Worm (Caenorhabditis elegans): Measurements from ENCODE around the gene F40G9.5.

The F40G9.5 gene

ce11 chrIII:189280-189679 is 8.2 kb downstream of the F40G9.5 start:
- TF ChIP-seq ztf-29 (GFP tag; IDR thresholded peaks at IDR 0.05) (no peak), T22C8.4 (GFP tag; IDR thresholded peaks at IDR 0.05) (no peak), tab-1 (GFP tag; IDR thresholded peaks at IDR 0.05) (no peak), klf-2 (GFP tag; conservative IDR thresholded peaks at IDR 0.05) (no peak)

- TF ChIP-seq tab-1 (GFP tag; IDR thresholded peaks at IDR 0.05) (no peak), ref-1 (GFP tag; conservative IDR thresholded peaks at IDR 0.05) (no peak), cog-1 (tag; optimal IDR thresholded peaks at IDR 0.05) (no peak), ztf-23 (GFP tag; IDR thresholded peaks at IDR 0.05) (no peak), T22C8.4 (GFP tag; IDR thresholded peaks at IDR 0.05) (no peak), med-1 (GFP tag; optimal IDR thresholded peaks at IDR 0.05; ENCODE audit: insufficient read depth) (no peak), ztf-29 (GFP tag; IDR thresholded peaks at IDR 0.05) (no peak)
Observed at ce11 chrIII:190686-191085, 9.6 kb downstream of the F40G9.5 start, which contains the start of gene cox-17. Gene cox-17, plus strand, starts transcription at chrIII:190986.

- TF ChIP-seq klf-2 (GFP tag; conservative IDR thresholded peaks at IDR 0.05) (no peak), tab-1 (GFP tag; IDR thresholded peaks at IDR 0.05) (no peak), cog-1 (tag; optimal IDR thresholded peaks at IDR 0.05) (no peak), ref-1 (GFP tag; conservative IDR thresholded peaks at IDR 0.05) (no peak), ztf-23 (GFP tag; IDR thresholded peaks at IDR 0.05) (no peak), ztf-29 (GFP tag; IDR thresholded peaks at IDR 0.05) (no peak), T22C8.4 (GFP tag; IDR thresholded peaks at IDR 0.05) (no peak), flt-1 (GFP tag; IDR thresholded peaks at IDR 0.05) (no peak), med-1 (GFP tag; optimal IDR thresholded peaks at IDR 0.05; ENCODE audit: insufficient read depth) (no peak)
Observed at ce11 chrIII:191803-192202, 10.7 kb downstream of the F40G9.5 start, which contains the start of gene sec-20. Gene sec-20, plus strand, starts transcription at chrIII:192103.

DNA sequence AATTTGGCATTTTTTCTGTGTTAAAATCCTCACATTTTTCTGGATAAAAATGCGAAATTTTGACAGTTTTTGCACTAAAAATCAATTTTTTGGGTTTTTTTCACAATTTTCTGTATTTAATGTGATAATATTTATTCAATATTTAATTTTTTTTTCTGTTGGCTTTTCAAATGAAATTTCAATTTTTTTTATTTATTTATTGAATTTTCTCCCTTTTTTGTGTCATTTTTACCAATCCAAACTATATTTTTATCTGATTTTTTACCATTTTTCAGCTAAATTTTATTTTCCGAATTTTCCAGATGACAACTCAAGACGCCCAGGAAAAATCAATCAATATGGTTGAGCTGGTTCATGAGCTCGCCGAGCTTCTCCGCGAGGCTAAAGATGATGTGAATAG is 13.1 kb downstream of the F40G9.5 start, which contains the start of gene F40G9.17:
Gene F40G9.17, plus strand, starts transcription at position 301 of the 400 bp plus-strand sequence.
- no peak for TF ChIP-seq ztf-23 (GFP tag; IDR thresholded peaks at IDR 0.05)
- TF ChIP-seq ztf-29 (GFP tag; IDR thresholded peaks at IDR 0.05): no peak

DNA sequence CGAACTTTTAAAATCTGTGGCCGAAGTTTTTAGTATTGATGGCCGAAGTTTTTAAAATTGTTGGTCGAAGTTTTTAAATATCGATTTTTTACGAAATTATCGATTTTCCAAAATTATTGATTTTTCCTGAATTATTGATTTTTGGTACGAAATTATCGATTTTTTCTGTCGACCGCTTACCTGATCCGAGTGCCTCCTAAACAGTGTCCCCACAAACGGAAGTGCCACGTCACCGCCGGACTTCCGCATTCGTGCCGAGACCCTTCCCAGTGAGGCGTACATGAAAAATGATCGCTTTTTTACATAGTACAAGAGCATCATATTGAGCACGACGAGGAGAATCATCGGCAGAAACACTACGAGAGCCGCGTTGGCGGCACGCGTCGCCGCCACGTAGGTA is 22.9 kb downstream of the F40G9.5 start:
- TF ChIP-seq ztf-29 (GFP tag; IDR thresholded peaks at IDR 0.05) (no peak), ztf-23 (GFP tag; IDR thresholded peaks at IDR 0.05) (no peak), T22C8.4 (GFP tag; IDR thresholded peaks at IDR 0.05) (peak; percentile 95)

ce11 chrIII:207023-207422 is 26.0 kb downstream of the F40G9.5 start, which contains the start of gene W10C4.1:
Gene W10C4.1, minus strand, starts transcription at chrIII:207123.
- no peak for TF ChIP-seq ztf-29 (GFP tag; IDR thresholded peaks at IDR 0.05)
- no peak for TF ChIP-seq cog-1 (tag; optimal IDR thresholded peaks at IDR 0.05)
- TF ChIP-seq ztf-23 (GFP tag; IDR thresholded peaks at IDR 0.05): no peak
- TF ChIP-seq ref-1 (GFP tag; conservative IDR thresholded peaks at IDR 0.05): no peak
- TF ChIP-seq flt-1 (GFP tag; IDR thresholded peaks at IDR 0.05): no peak
- no peak for TF ChIP-seq T22C8.4 (GFP tag; IDR thresholded peaks at IDR 0.05)
- TF ChIP-seq klf-2 (GFP tag; conservative IDR thresholded peaks at IDR 0.05): no peak
- TF ChIP-seq med-1 (GFP tag; optimal IDR thresholded peaks at IDR 0.05; ENCODE audit: insufficient read depth): no peak
- TF ChIP-seq tab-1 (GFP tag; IDR thresholded peaks at IDR 0.05): no peak

ce11 chrIII:208793-209694 is 28.0 kb downstream of the F40G9.5 start:
- TF ChIP-seq ztf-29 (GFP tag; IDR thresholded peaks at IDR 0.05) (no peak), flt-1 (GFP tag; IDR thresholded peaks at IDR 0.05) (no peak), cog-1 (tag; optimal IDR thresholded peaks at IDR 0.05) (no peak), klf-2 (GFP tag; conservative IDR thresholded peaks at IDR 0.05) (no peak), tab-1 (GFP tag; IDR thresholded peaks at IDR 0.05) (no peak), T22C8.4 (GFP tag; IDR thresholded peaks at IDR 0.05) (no peak), ref-1 (GFP tag; conservative IDR thresholded peaks at IDR 0.05) (no peak), med-1 (GFP tag; optimal IDR thresholded peaks at IDR 0.05; ENCODE audit: insufficient read depth) (no peak), ztf-23 (GFP tag; IDR thresholded peaks at IDR 0.05) (no peak)

DNA sequence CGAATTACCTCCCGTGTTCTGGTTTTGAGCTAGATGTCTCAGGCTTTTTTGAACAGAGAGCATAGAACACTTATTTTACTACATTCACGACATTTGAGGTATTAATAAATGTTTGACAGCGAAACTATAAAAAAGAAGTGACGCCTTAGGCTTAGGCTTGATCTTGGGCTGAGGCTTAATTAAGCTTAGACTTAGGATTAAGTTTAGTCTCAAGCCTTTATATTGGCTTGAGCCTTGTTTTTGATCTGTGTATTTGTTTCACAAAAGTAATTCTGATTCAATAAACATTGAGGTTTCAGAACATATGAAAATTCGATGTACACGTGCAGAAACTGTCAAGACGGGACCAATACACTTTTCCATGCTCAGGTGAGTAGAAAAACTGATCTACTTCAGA is 28.6 kb downstream of the F40G9.5 start, which contains the start of gene klp-20:
Gene klp-20, plus strand, starts transcription at position 298 of the 397 bp plus-strand sequence.
- TF ChIP-seq flt-1 (GFP tag; IDR thresholded peaks at IDR 0.05) (no peak), tab-1 (GFP tag; IDR thresholded peaks at IDR 0.05) (no peak), ztf-23 (GFP tag; IDR thresholded peaks at IDR 0.05) (no peak), T22C8.4 (GFP tag; IDR thresholded peaks at IDR 0.05) (no peak), med-1 (GFP tag; optimal IDR thresholded peaks at IDR 0.05; ENCODE audit: insufficient read depth) (no peak), cog-1 (tag; optimal IDR thresholded peaks at IDR 0.05) (no peak), klf-2 (GFP tag; conservative IDR thresholded peaks at IDR 0.05) (no peak), ztf-29 (GFP tag; IDR thresholded peaks at IDR 0.05) (no peak), ref-1 (GFP tag; conservative IDR thresholded peaks at IDR 0.05) (no peak)

- no peak for TF ChIP-seq cog-1 (tag; optimal IDR thresholded peaks at IDR 0.05)
Observed at ce11 chrIII:211387-211786, 30.3 kb downstream of the F40G9.5 start.

ce11 chrIII:220368-220767 is 39.3 kb downstream of the F40G9.5 start:
- TF ChIP-seq ztf-23 (GFP tag; IDR thresholded peaks at IDR 0.05): no peak
- TF ChIP-seq flt-1 (GFP tag; IDR thresholded peaks at IDR 0.05): no peak
- TF ChIP-seq ref-1 (GFP tag; conservative IDR thresholded peaks at IDR 0.05): no peak
- no peak for TF ChIP-seq tab-1 (GFP tag; IDR thresholded peaks at IDR 0.05)
- TF ChIP-seq med-1 (GFP tag; optimal IDR thresholded peaks at IDR 0.05; ENCODE audit: insufficient read depth): no peak
- TF ChIP-seq cog-1 (tag; optimal IDR thresholded peaks at IDR 0.05): no peak
- TF ChIP-seq T22C8.4 (GFP tag; IDR thresholded peaks at IDR 0.05): no peak
- TF ChIP-seq ztf-29 (GFP tag; IDR thresholded peaks at IDR 0.05): no peak
- TF ChIP-seq klf-2 (GFP tag; conservative IDR thresholded peaks at IDR 0.05): no peak

All from whole organism, midembryonic.